Worm (Caenorhabditis elegans): ENCODE results near the gene Y116F11A.1.

ce11 chrV:19728731-19729130, 1.6 kb upstream of the Y116F11A.1 start, which contains the start of gene Y116F11A.3:
- no peak for TF ChIP-seq pag-3 (tag; optimal IDR thresholded peaks at IDR 0.05; ENCODE audit: borderline replicate concordance)
- TF ChIP-seq unc-3 (GFP tag; conservative IDR thresholded peaks at IDR 0.05) = no peak
- TF ChIP-seq unc-3 (tag; optimal IDR thresholded peaks at IDR 0.05) = no peak
- TF ChIP-seq tbx-2 (tag; optimal IDR thresholded peaks at IDR 0.05) = no peak
- TF ChIP-seq nfya-1 (tag; optimal IDR thresholded peaks at IDR 0.05) = no peak
- no peak for TF ChIP-seq pqm-1 (tag; optimal IDR thresholded peaks at IDR 0.05)
- TF ChIP-seq ceh-24 (tag; optimal IDR thresholded peaks at IDR 0.05) = no peak
- TF ChIP-seq hlh-15 (tag; optimal IDR thresholded peaks at IDR 0.05) = no peak
- no peak for TF ChIP-seq npax-4 (tag; optimal IDR thresholded peaks at IDR 0.05)
- TF ChIP-seq ttx-3 (tag; optimal IDR thresholded peaks at IDR 0.05) = no peak

Data from whole organism, late embryonic.